Worm (Caenorhabditis elegans): Measurements from ENCODE around the gene F43G6.4.

- no peak for TF ChIP-seq ama-1 (optimal IDR thresholded peaks at IDR 0.05)
- TF ChIP-seq ces-1 (GFP tag; optimal IDR thresholded peaks at IDR 0.05) = no peak
- TF ChIP-seq lin-13 (GFP tag; optimal IDR thresholded peaks at IDR 0.05) = no peak
- TF ChIP-seq zag-1 (tag; optimal IDR thresholded peaks at IDR 0.05) = no peak
- TF ChIP-seq ceh-28 (tag; optimal IDR thresholded peaks at IDR 0.05) = no peak
- TF ChIP-seq zfp-2 (tag; optimal IDR thresholded peaks at IDR 0.05) = no peak
- TF ChIP-seq unc-39 (tag; optimal IDR thresholded peaks at IDR 0.05) = no peak
- no peak for TF ChIP-seq dmd-6 (GFP tag; IDR thresholded peaks at IDR 0.05)
- no peak for TF ChIP-seq lsy-2 (tag; optimal IDR thresholded peaks at IDR 0.05)
- no peak for TF ChIP-seq lin-39 (tag; optimal IDR thresholded peaks at IDR 0.05)
Measured at ce11 chrII:11765506-11766152, 24.9 kb upstream of the F43G6.4 start.
